Worm (Caenorhabditis elegans) whole organism, L2 larva: ENCODE data around the gene nhr-185.

Experiments used
- F13H6.1 ChIP-seq: sonication (generic microtip); optimal IDR thresholded peaks from 2 replicates; lab custom pipeline; 2016; ENCODE audit warnings: missing genetic modification characterization, missing compliant biosample characterization
- R02D3.7 ChIP-seq: fragments of 150-350 bp; optimal IDR thresholded peaks from 2 replicates; lab custom pipeline; 2014; ENCODE audit warnings: missing biosample characterization, missing genetic modification characterization
- ama-1 ChIP-seq: fragments of 150-350 bp; optimal IDR thresholded peaks from 2 replicates; lab custom pipeline; 2018; ENCODE audit warnings: inconsistent platforms
- elt-3 ChIP-seq: sonication (generic microtip); optimal IDR thresholded peaks from 2 replicates; lab custom pipeline; 2017; ENCODE audit warnings: missing biosample characterization, missing genetic modification characterization
- lin-11 ChIP-seq: fragments of 150-350 bp; sonication (generic microtip); optimal IDR thresholded peaks from 2 replicates; lab custom pipeline; 2014; ENCODE audit warnings: missing biosample characterization, missing genetic modification characterization, inconsistent platforms, mixed read lengths
- lin-13 ChIP-seq: fragments of 150-350 bp; optimal IDR thresholded peaks from 2 replicates; lab custom pipeline; 2014; ENCODE audit warnings: missing biosample characterization, missing genetic modification reagents, missing genetic modification characterization
- lin-39 ChIP-seq: fragments of 150-350 bp; optimal IDR thresholded peaks from 2 replicates; lab custom pipeline; 2014; ENCODE audit warnings: missing biosample characterization, missing genetic modification reagents, missing genetic modification characterization
- nhr-11 ChIP-seq: fragments of 150-350 bp; optimal IDR thresholded peaks from 2 replicates; lab custom pipeline; 2014; ENCODE audit warnings: missing biosample characterization, missing genetic modification characterization
- nhr-25 ChIP-seq: fragments of 150-350 bp; sonication (generic microtip); optimal IDR thresholded peaks from 3 replicates; lab custom pipeline; 2014; ENCODE audit warnings: missing biosample characterization, missing genetic modification characterization
- nhr-77 ChIP-seq: fragments of 150-350 bp; optimal IDR thresholded peaks from 2 replicates; lab custom pipeline; 2014; ENCODE audit warnings: missing biosample characterization, missing genetic modification characterization
- unc-39 ChIP-seq: fragments of 150-350 bp; optimal IDR thresholded peaks from 2 replicates; lab custom pipeline; 2014; ENCODE audit warnings: missing biosample characterization, missing genetic modification characterization
- unc-62 ChIP-seq: fragments of 150-350 bp; optimal IDR thresholded peaks from 2 replicates; lab custom pipeline; 2014; ENCODE audit warnings: missing biosample characterization, missing genetic modification reagents, missing genetic modification characterization
- zag-1 ChIP-seq: fragments of 150-350 bp; optimal IDR thresholded peaks from 2 replicates; lab custom pipeline; 2014; ENCODE audit warnings: missing biosample characterization, missing genetic modification characterization

DNA sequence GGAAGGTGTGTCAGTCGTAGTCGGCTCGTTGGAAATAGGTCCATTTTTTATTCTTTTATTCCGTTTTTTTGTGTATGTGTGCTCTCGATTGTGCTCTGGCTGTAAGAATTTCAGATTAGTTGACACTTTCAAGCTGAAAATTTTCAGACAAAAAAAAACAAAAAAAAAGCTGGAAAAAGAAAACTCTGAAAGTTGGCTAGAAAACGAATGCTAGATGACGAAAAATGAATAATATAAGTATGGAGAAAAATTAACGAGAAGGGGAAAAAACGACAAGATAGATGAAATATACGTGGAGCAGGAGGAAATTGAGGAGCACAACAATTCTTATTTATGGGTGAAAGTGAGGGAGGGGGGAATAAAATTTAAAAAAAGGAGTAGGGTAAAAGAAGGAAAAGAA lies 15.6 kb downstream of the nhr-185 start, which contains the start of gene H10D18.5:
- TF ChIP-seq F13H6.1 (tag; lab: Kevin White, UChicago) = no peak
- TF ChIP-seq ama-1 (lab: Kevin White, UChicago) = no peak
- TF ChIP-seq lin-39 (tag; lab: Kevin White, UChicago) = no peak
- TF ChIP-seq unc-39 (tag; lab: Kevin White, UChicago) = no peak
- TF ChIP-seq lin-11 (tag; lab: Kevin White, UChicago) = no peak
- no peak for TF ChIP-seq lin-13 (GFP tag; lab: Kevin White, UChicago)
- no peak for TF ChIP-seq nhr-25 (tag; lab: Kevin White, UChicago)
- TF ChIP-seq elt-3 (tag; lab: Kevin White, UChicago) = no peak
- no peak for TF ChIP-seq unc-62
- TF ChIP-seq nhr-11 = no peak
- TF ChIP-seq zag-1 (tag; lab: Kevin White, UChicago) = no peak
- no peak for TF ChIP-seq R02D3.7 (tag; lab: Kevin White, UChicago)
- TF ChIP-seq nhr-77 (tag; lab: Kevin White, UChicago) = no peak
